Worm (Caenorhabditis elegans) whole organism, late embryonic: ENCODE data around the gene F10D7.4.
A peak's percentile ranks its signal among the peaks of the same experiment; 100 is the strongest.

Source experiments
- C08G9.2 ChIP-seq: sonication (generic microtip); optimal IDR thresholded peaks from 2 replicates; lab custom pipeline; 2016; ENCODE audit warnings: mild to moderate bottlenecking, missing genetic modification characterization, moderate library complexity, missing compliant biosample characterization
- F13H6.1 ChIP-seq: sonication (generic microtip); optimal IDR thresholded peaks from 2 replicates; lab custom pipeline; 2016; ENCODE audit warnings: missing genetic modification characterization, missing compliant biosample characterization
- K02D7.2 ChIP-seq: sonication (generic microtip); optimal IDR thresholded peaks from 2 replicates; lab custom pipeline; 2017; ENCODE audit warnings: mild to moderate bottlenecking, missing genetic modification characterization, missing compliant biosample characterization
- ahr-1 ChIP-seq: sonication (generic microtip); optimal IDR thresholded peaks from 2 replicates; lab custom pipeline; 2016; ENCODE audit warnings: missing genetic modification characterization, missing compliant biosample characterization
- ama-1 ChIP-seq: fragments of 150-350 bp; optimal IDR thresholded peaks from 2 replicates; lab custom pipeline; 2014
- ceh-14 ChIP-seq: sonication (generic microtip); optimal IDR thresholded peaks from 2 replicates; lab custom pipeline; 2016; ENCODE audit warnings: missing genotype, missing genetic modification characterization, missing compliant biosample characterization
- ceh-19 ChIP-seq: fragments of 200-800 bp; sonication (Bioruptor generic); optimal IDR thresholded peaks from 2 replicates; lab custom pipeline; 2018; ENCODE audit warnings: mild to moderate bottlenecking, missing genetic modification characterization, missing compliant biosample characterization
- ceh-22 ChIP-seq: sonication (generic microtip); optimal IDR thresholded peaks from 2 replicates; lab custom pipeline; 2017; ENCODE audit warnings: missing biosample characterization, missing genetic modification characterization
- ceh-24 ChIP-seq: sonication (generic microtip); optimal IDR thresholded peaks from 2 replicates; lab custom pipeline; 2016; ENCODE audit warnings: mild to moderate bottlenecking, missing genetic modification characterization, missing compliant biosample characterization
- ceh-34 ChIP-seq: sonication (generic microtip); optimal IDR thresholded peaks from 2 replicates; lab custom pipeline; 2016; ENCODE audit warnings: mild to moderate bottlenecking, missing genetic modification characterization, missing compliant biosample characterization
- ceh-45 ChIP-seq: fragments of 200-800 bp; sonication (Bioruptor generic); IDR thresholded peaks from 2 replicates; pipeline ENCODE4 v1.3.6; 2022; ENCODE audit warnings: missing genetic modification reagents, missing genetic modification characterization, missing compliant biosample characterization
- ceh-9 ChIP-seq: sonication (generic microtip); optimal IDR thresholded peaks from 2 replicates; lab custom pipeline; 2016; ENCODE audit warnings: mild to moderate bottlenecking, missing genetic modification characterization, inconsistent platforms, missing compliant biosample characterization
- dve-1 ChIP-seq: sonication (generic microtip); optimal IDR thresholded peaks from 2 replicates; lab custom pipeline; 2017; ENCODE audit warnings: antibody characterized with exemption, mild to moderate bottlenecking, missing genetic modification characterization, missing compliant biosample characterization
- elt-4 ChIP-seq: sonication (generic microtip); optimal IDR thresholded peaks from 2 replicates; lab custom pipeline; 2016; ENCODE audit warnings: missing genetic modification characterization, missing compliant biosample characterization
- ets-4 ChIP-seq: sonication (generic microtip); optimal IDR thresholded peaks from 2 replicates; lab custom pipeline; 2016; ENCODE audit warnings: missing genetic modification characterization, missing compliant biosample characterization
- fax-1 ChIP-seq: sonication (generic microtip); optimal IDR thresholded peaks from 2 replicates; lab custom pipeline; 2016; ENCODE audit warnings: missing genotype, missing genetic modification characterization, missing compliant biosample characterization
- fkh-10 ChIP-seq: fragments of 150-350 bp; optimal IDR thresholded peaks from 2 replicates; lab custom pipeline; 2014; ENCODE audit warnings: missing biosample characterization, missing genetic modification reagents, missing genetic modification characterization
- hlh-13 ChIP-seq: fragments of 200-800 bp; sonication (Bioruptor generic); optimal IDR thresholded peaks from 2 replicates; lab custom pipeline; 2018; ENCODE audit warnings: mild to moderate bottlenecking, missing genetic modification characterization, missing compliant biosample characterization
- hlh-15 ChIP-seq: sonication (generic microtip); optimal IDR thresholded peaks from 2 replicates; lab custom pipeline; 2016; ENCODE audit warnings: missing genetic modification characterization, missing compliant biosample characterization
- hlh-30 ChIP-seq: sonication (generic microtip); optimal IDR thresholded peaks from 2 replicates; lab custom pipeline; 2017; ENCODE audit warnings: antibody characterized with exemption, missing genetic modification characterization, missing compliant biosample characterization; ENCODE audit not compliant: insufficient read depth
- lim-6 ChIP-seq: sonication (generic microtip); optimal IDR thresholded peaks from 2 replicates; lab custom pipeline; 2016; ENCODE audit warnings: missing genetic modification characterization, missing compliant biosample characterization
- lin-11 ChIP-seq: fragments of 200-800 bp; sonication (Bioruptor generic); optimal IDR thresholded peaks from 2 replicates; lab custom pipeline; 2018; ENCODE audit warnings: mild to moderate bottlenecking, missing genetic modification characterization, missing compliant biosample characterization
- nfya-1 ChIP-seq: sonication (generic microtip); optimal IDR thresholded peaks from 2 replicates; lab custom pipeline; 2017; ENCODE audit warnings: missing genetic modification characterization, mild to moderate bottlenecking, missing compliant biosample characterization, antibody characterized with exemption, moderate library complexity
- odd-2 ChIP-seq: sonication (generic microtip); optimal IDR thresholded peaks from 2 replicates; lab custom pipeline; 2017; ENCODE audit warnings: antibody characterized with exemption, mild to moderate bottlenecking, missing genetic modification characterization, missing compliant biosample characterization
- pha-2 ChIP-seq: sonication (generic microtip); optimal IDR thresholded peaks from 2 replicates; lab custom pipeline; 2017; ENCODE audit warnings: mild to moderate bottlenecking, missing genetic modification characterization, missing compliant biosample characterization
- pqm-1 ChIP-seq: sonication (generic microtip); optimal IDR thresholded peaks from 2 replicates; lab custom pipeline; 2016; ENCODE audit warnings: missing genetic modification characterization, missing compliant biosample characterization
- ref-2 ChIP-seq: sonication (generic microtip); optimal IDR thresholded peaks from 2 replicates; lab custom pipeline; 2016; ENCODE audit warnings: missing genetic modification characterization, missing compliant biosample characterization
- rnt-1 ChIP-seq: sonication (generic microtip); optimal IDR thresholded peaks from 2 replicates; lab custom pipeline; 2016; ENCODE audit warnings: missing genetic modification characterization, missing compliant biosample characterization
- sdc-2 ChIP-seq: sonication (generic microtip); optimal IDR thresholded peaks from 2 replicates; lab custom pipeline; 2016; ENCODE audit warnings: missing genotype, missing genetic modification characterization, missing compliant biosample characterization
- sox-2 ChIP-seq: fragments of 200-800 bp; sonication (Bioruptor generic); IDR thresholded peaks from 2 replicates; pipeline ENCODE4 v1.3.6; 2022; ENCODE audit warnings: missing genetic modification reagents, missing genetic modification characterization, missing compliant biosample characterization
- sox-4 ChIP-seq: sonication (generic microtip); optimal IDR thresholded peaks from 2 replicates; lab custom pipeline; 2017; ENCODE audit warnings: mild to moderate bottlenecking, missing genetic modification characterization, inconsistent platforms, missing compliant biosample characterization
- syd-9 ChIP-seq: sonication (generic microtip); optimal IDR thresholded peaks from 2 replicates; lab custom pipeline; 2016; ENCODE audit warnings: mild to moderate bottlenecking, missing genetic modification characterization, moderate library complexity, missing compliant biosample characterization
- tbx-2 ChIP-seq: sonication (generic microtip); optimal IDR thresholded peaks from 2 replicates; lab custom pipeline; 2016; ENCODE audit warnings: missing genetic modification characterization, missing compliant biosample characterization
- ttx-3 ChIP-seq: sonication (generic microtip); optimal IDR thresholded peaks from 2 replicates; lab custom pipeline; 2016; ENCODE audit warnings: missing genetic modification reagents, missing genetic modification characterization, missing compliant biosample characterization
- unc-3 ChIP-seq, 2 experiments: fragments of 200-800 bp in 1 of 2; sonication (Bioruptor generic) in 1 of 2; sonication (generic microtip) in 1 of 2; conservative IDR thresholded peaks in 1 of 2; optimal IDR thresholded peaks in 1 of 2; 2 replicates each; pipeline versions ENCODE4 v1.3.6 to Lab custom; 2016 to 2022; ENCODE audit warnings: missing compliant biosample characterization in 2 of 2, missing genetic modification characterization in 2 of 2, missing genetic modification reagents in 1 of 2
- unc-42 ChIP-seq: sonication (generic microtip); optimal IDR thresholded peaks from 2 replicates; lab custom pipeline; 2016; ENCODE audit warnings: missing genotype, missing genetic modification characterization, missing compliant biosample characterization
- unc-86 ChIP-seq: sonication (generic microtip); optimal IDR thresholded peaks from 2 replicates; lab custom pipeline; 2016; ENCODE audit warnings: missing genetic modification characterization, missing compliant biosample characterization
- ztf-16 ChIP-seq: sonication (generic microtip); optimal IDR thresholded peaks from 2 replicates; lab custom pipeline; 2017; ENCODE audit warnings: missing genetic modification characterization, missing compliant biosample characterization

The F10D7.4 gene

DNA sequence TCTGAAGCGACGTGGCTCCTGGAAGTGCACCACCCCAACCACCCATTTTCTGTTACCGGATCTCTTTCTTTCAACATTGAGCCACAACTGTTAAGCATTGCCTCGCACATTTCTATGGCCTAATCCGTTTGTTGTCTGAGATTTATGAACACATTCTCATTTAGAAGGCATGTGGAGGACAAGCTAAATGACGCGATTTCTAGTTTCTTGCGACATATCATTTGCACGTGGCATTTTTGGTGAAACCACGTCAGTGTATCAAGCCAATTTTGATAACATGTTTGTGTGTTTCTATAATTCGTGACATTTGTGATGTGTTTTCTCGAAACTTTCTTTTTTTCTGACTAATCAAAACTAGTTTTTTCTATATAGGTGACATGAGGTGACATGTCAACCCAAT, 25.1 kb downstream of the F10D7.4 start:
- TF ChIP-seq pqm-1 (tag; lab: Kevin White, UChicago): no peak
- no peak for TF ChIP-seq sdc-2
- no peak for TF ChIP-seq sox-4 (tag; lab: Kevin White, UChicago)
- TF ChIP-seq odd-2 (tag; lab: Kevin White, UChicago): no peak
- TF ChIP-seq ceh-45 (GFP tag; lab: Robert Waterston, UW): no peak
- TF ChIP-seq lim-6: no peak
- TF ChIP-seq rnt-1 (tag; lab: Kevin White, UChicago): no peak
- no peak for TF ChIP-seq K02D7.2
- TF ChIP-seq fkh-10 (GFP tag; lab: Kevin White, UChicago): no peak
- no peak for TF ChIP-seq F13H6.1 (tag; lab: Kevin White, UChicago)
- TF ChIP-seq hlh-30 (tag; lab: Kevin White, UChicago): no peak
- no peak for TF ChIP-seq ceh-19 (GFP tag; lab: Kevin White, UChicago)
- no peak for TF ChIP-seq ceh-34 (tag; lab: Kevin White, UChicago)
- no peak for TF ChIP-seq pha-2 (tag; lab: Kevin White, UChicago)
- TF ChIP-seq ets-4 (tag; lab: Kevin White, UChicago): no peak
- TF ChIP-seq ztf-16: no peak

- TF ChIP-seq ahr-1 (tag; lab: Kevin White, UChicago) (no peak), F13H6.1 (tag; lab: Kevin White, UChicago) (no peak), syd-9 (tag; lab: Kevin White, UChicago) (no peak), dve-1 (tag; lab: Kevin White, UChicago) (no peak), pqm-1 (tag; lab: Kevin White, UChicago) (no peak), hlh-15 (tag; lab: Kevin White, UChicago) (no peak), ttx-3 (no peak), ceh-22 (tag; lab: Kevin White, UChicago) (no peak), elt-4 (tag; lab: Kevin White, UChicago) (no peak), hlh-13 (GFP tag; lab: Kevin White, UChicago) (no peak), fax-1 (no peak), unc-86 (no peak), odd-2 (tag; lab: Kevin White, UChicago) (no peak), lin-11 (no peak), ama-1 (lab: Kevin White, UChicago) (no peak), nfya-1 (tag; lab: Kevin White, UChicago) (no peak)
Measured at ce11 chrX:17355462-17355861, 26.4 kb downstream of the F10D7.4 start.

DNA sequence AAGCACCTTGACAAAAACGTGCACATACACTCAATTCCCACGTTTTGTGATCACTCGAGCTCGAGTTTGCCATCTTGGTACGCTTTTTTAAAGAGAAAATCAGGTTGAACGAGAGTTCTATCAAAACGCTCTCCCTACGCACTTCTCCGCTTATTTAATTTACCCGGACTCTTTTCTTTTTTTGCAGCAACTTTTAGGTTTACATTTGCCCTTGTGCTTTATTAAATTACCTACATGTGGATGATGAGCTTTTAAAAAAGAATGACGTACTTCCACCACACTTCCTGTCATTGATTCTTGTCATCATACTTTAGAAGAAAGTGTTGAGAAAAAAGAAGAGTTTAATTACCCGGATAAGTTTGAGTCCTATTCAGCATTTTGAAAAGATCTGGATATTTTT, 29.8 kb downstream of the F10D7.4 start:
- TF ChIP-seq tbx-2: no peak
- no peak for TF ChIP-seq elt-4 (tag; lab: Kevin White, UChicago)
- peak; percentile 81 for TF ChIP-seq unc-42 (tag; lab: Kevin White, UChicago)
- no peak for TF ChIP-seq C08G9.2 (tag; lab: Kevin White, UChicago)
- TF ChIP-seq, all 69 proteins: peak for 1

DNA sequence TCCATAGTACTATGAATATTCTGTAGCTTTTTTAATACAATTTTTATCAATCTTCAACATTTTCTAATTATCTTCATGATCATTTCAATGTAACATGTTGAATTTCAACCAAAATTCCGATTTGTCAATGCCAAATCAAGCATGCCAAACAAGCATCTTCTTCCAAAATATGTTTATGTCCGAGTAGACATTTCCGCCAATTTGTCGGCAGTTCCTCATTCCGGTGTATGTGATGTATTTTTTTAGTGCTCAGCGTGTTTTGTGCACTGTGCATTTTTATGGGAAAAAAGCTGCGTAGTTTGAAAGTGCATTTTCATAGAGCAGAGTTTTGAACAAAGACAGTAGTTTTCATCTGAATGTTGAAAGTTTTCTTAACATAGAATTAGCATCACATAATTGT, 32.5 kb downstream of the F10D7.4 start:
- no peak for TF ChIP-seq lin-11
- TF ChIP-seq hlh-13 (GFP tag; lab: Kevin White, UChicago): no peak
- no peak for TF ChIP-seq ceh-24 (tag; lab: Kevin White, UChicago)
- TF ChIP-seq ets-4 (tag; lab: Kevin White, UChicago): no peak
- TF ChIP-seq syd-9 (tag; lab: Kevin White, UChicago): no peak
- no peak for TF ChIP-seq rnt-1 (tag; lab: Kevin White, UChicago)
- TF ChIP-seq ref-2 (tag; lab: Kevin White, UChicago): no peak
- TF ChIP-seq ceh-19 (GFP tag; lab: Kevin White, UChicago): no peak
- TF ChIP-seq ceh-9 (tag; lab: Kevin White, UChicago): no peak
- TF ChIP-seq hlh-30 (tag; lab: Kevin White, UChicago): no peak
- TF ChIP-seq unc-3 (GFP tag; conservative IDR thresholded peaks at IDR 0.05; lab: Robert Waterston, UW): no peak
- TF ChIP-seq unc-3 (tag; optimal IDR thresholded peaks at IDR 0.05; lab: Kevin White, UChicago): no peak
- no peak for TF ChIP-seq sox-2 (GFP tag; lab: Robert Waterston, UW)
- TF ChIP-seq ceh-14 (tag; lab: Kevin White, UChicago): no peak
